Worm (Caenorhabditis elegans): ENCODE data around the gene nhr-178.

DNA sequence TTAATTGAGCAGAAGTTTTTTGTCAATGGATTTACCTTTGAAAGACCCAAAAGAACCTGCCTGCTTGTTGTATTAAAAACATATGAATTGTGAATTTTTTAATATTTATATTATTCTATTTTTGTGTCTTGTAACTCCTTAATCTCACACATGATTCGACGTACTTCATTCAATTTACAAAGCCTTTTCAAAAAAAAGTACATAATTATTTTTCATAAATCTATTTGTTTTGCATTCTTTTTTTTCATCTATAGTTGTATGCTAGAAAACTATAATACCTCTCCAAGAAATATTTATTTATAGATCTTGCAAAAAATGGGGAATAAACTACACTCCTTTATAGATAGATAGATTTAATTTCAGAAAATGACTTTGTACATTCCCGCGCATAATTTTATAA is 11.0 kb upstream of the nhr-178 start, which contains the start of gene nhr-179:
- no peak for TF ChIP-seq nhr-25 (tag; optimal IDR thresholded peaks at IDR 0.05)
- no peak for TF ChIP-seq lsy-2 (tag; optimal IDR thresholded peaks at IDR 0.05)
- TF ChIP-seq C34F6.9 (tag; optimal IDR thresholded peaks at IDR 0.05): no peak
- TF ChIP-seq aly-2 (tag; optimal IDR thresholded peaks at IDR 0.05): no peak
- no peak for TF ChIP-seq nhr-11 (tag; optimal IDR thresholded peaks at IDR 0.05)
- no peak for TF ChIP-seq ama-1 (optimal IDR thresholded peaks at IDR 0.05)
- TF ChIP-seq R02D3.7 (tag; optimal IDR thresholded peaks at IDR 0.05): no peak
- no peak for TF ChIP-seq nhr-12 (tag; optimal IDR thresholded peaks at IDR 0.05)
- TF ChIP-seq snpc-4 (tag; optimal IDR thresholded peaks at IDR 0.05): no peak
- no peak for TF ChIP-seq lin-13 (GFP tag; optimal IDR thresholded peaks at IDR 0.05)
- no peak for TF ChIP-seq fos-1 (tag; optimal IDR thresholded peaks at IDR 0.05)
